Worm (Caenorhabditis elegans) whole organism, early embryonic: Measurements from ENCODE around the gene T23G7.3.

Experiments used
- B0310.2 ChIP-seq: sonication (generic microtip); optimal IDR thresholded peaks from 2 replicates; lab custom pipeline; 2016; ENCODE audit warnings: mild to moderate bottlenecking, missing genetic modification characterization, missing compliant biosample characterization
- F13C5.2 ChIP-seq: sonication (generic microtip); optimal IDR thresholded peaks from 2 replicates; lab custom pipeline; 2017; ENCODE audit warnings: mild to moderate bottlenecking, missing genetic modification characterization, inconsistent platforms, missing compliant biosample characterization
- aly-1 ChIP-seq: sonication (generic microtip); optimal IDR thresholded peaks from 2 replicates; lab custom pipeline; 2016; ENCODE audit warnings: missing genetic modification characterization, missing compliant biosample characterization
- ama-1 ChIP-seq: fragments of 150-350 bp; optimal IDR thresholded peaks from 2 replicates; lab custom pipeline; 2014
- ceh-13 ChIP-seq: fragments of 200-800 bp; sonication (Bioruptor generic); optimal IDR thresholded peaks from 2 replicates; lab custom pipeline; 2018; ENCODE audit warnings: mild to moderate bottlenecking, missing genetic modification characterization, missing compliant biosample characterization
- ceh-36 ChIP-seq: sonication (generic microtip); optimal IDR thresholded peaks from 2 replicates; lab custom pipeline; 2016; ENCODE audit warnings: missing genetic modification characterization, inconsistent platforms, missing compliant biosample characterization
- ets-7 ChIP-seq: sonication (generic microtip); optimal IDR thresholded peaks from 2 replicates; lab custom pipeline; 2016; ENCODE audit warnings: missing genotype, missing genetic modification characterization, missing compliant biosample characterization
- flt-1 ChIP-seq: fragments of 200-800 bp; sonication (Bioruptor generic); IDR thresholded peaks from 2 replicates; pipeline ENCODE4 v1.3.6; 2022; ENCODE audit warnings: missing genetic modification characterization, missing compliant biosample characterization
- hmbx-1 ChIP-seq: sonication (generic microtip); optimal IDR thresholded peaks from 2 replicates; lab custom pipeline; 2016; ENCODE audit warnings: mild to moderate bottlenecking, missing genetic modification characterization, missing compliant biosample characterization
- hmg-4 ChIP-seq: fragments of 200-800 bp; sonication (Bioruptor generic); optimal IDR thresholded peaks from 2 replicates; lab custom pipeline; 2018; ENCODE audit warnings: mild to moderate bottlenecking, missing genetic modification characterization, missing compliant biosample characterization
- hnd-1 ChIP-seq: sonication (generic microtip); optimal IDR thresholded peaks from 2 replicates; lab custom pipeline; 2016; ENCODE audit warnings: missing genetic modification characterization, missing compliant biosample characterization
- pes-1 ChIP-seq: fragments of 200-800 bp; sonication (Bioruptor generic); IDR thresholded peaks from 2 replicates; pipeline ENCODE4 v1.3.6; 2022; ENCODE audit warnings: missing genetic modification reagents, missing genetic modification characterization, missing compliant biosample characterization
- scrt-1 ChIP-seq: fragments of 200-800 bp; sonication (Bioruptor generic); IDR thresholded peaks from 2 replicates; pipeline ENCODE4 v1.3.6; 2022; ENCODE audit warnings: missing genetic modification characterization, missing compliant biosample characterization
- sea-1 ChIP-seq: fragments of 200-800 bp; sonication (Bioruptor generic); conservative IDR thresholded peaks from 2 replicates; pipeline ENCODE4 v1.3.6; 2022; ENCODE audit warnings: missing genetic modification characterization, missing compliant biosample characterization
- tbx-11 ChIP-seq: fragments of 200-800 bp; sonication (Bioruptor generic); IDR thresholded peaks from 2 replicates; pipeline ENCODE4 v1.3.6; 2022; ENCODE audit warnings: missing genetic modification characterization, missing compliant biosample characterization
- tbx-37 ChIP-seq: fragments of 200-800 bp; sonication (Bioruptor generic); conservative IDR thresholded peaks from 2 replicates; pipeline ENCODE4 v1.3.6; 2022; ENCODE audit warnings: missing genetic modification reagents, missing genetic modification characterization, missing compliant biosample characterization
- tra-4 ChIP-seq: sonication (generic microtip); optimal IDR thresholded peaks from 2 replicates; lab custom pipeline; 2017; ENCODE audit warnings: missing genetic modification characterization, missing compliant biosample characterization

T23G7.3 gene

ce11 chrII:9167730-9168129 is at the start of gene T23G7.3:
T23G7.3 (minus strand) TSS chrII:9167830.
- TF ChIP-seq hnd-1 (no peak), F13C5.2 (no peak), hmg-4 (GFP tag; lab: Kevin White, UChicago) (no peak), ceh-13 (no peak), scrt-1 (GFP tag; lab: Robert Waterston, UW) (no peak), ets-7 (tag; lab: Kevin White, UChicago) (no peak)

- no peak for TF ChIP-seq ceh-36
- TF ChIP-seq ets-7 (tag; lab: Kevin White, UChicago): no peak
- TF ChIP-seq F13C5.2: no peak
- no peak for TF ChIP-seq B0310.2 (tag; lab: Kevin White, UChicago)
- no peak for TF ChIP-seq tbx-11 (GFP tag; lab: Robert Waterston, UW)
- no peak for TF ChIP-seq hmbx-1 (tag; lab: Kevin White, UChicago)
- TF ChIP-seq pes-1 (GFP tag; lab: Robert Waterston, UW): no peak
- no peak for TF ChIP-seq aly-1 (tag; lab: Kevin White, UChicago)
- TF ChIP-seq tbx-37: no peak
- TF ChIP-seq scrt-1 (GFP tag; lab: Robert Waterston, UW): no peak
- no peak for TF ChIP-seq ceh-13
- TF ChIP-seq hmg-4 (GFP tag; lab: Kevin White, UChicago): no peak
These were observed 45.6 kb upstream of the T23G7.3 start, which contains the start of gene znfx-1 for ce11 chrII:9213055-9213708. znfx-1 (plus strand) TSS chrII:9213658.

ce11 chrII:9211684-9212083 is 44.1 kb upstream of the T23G7.3 start:
- TF ChIP-seq ceh-13 (no peak), tra-4 (no peak), hmbx-1 (tag; lab: Kevin White, UChicago) (no peak), ama-1 (lab: Kevin White, UChicago) (no peak), ceh-36 (no peak), scrt-1 (GFP tag; lab: Robert Waterston, UW) (no peak), F13C5.2 (no peak), sea-1 (GFP tag; lab: Robert Waterston, UW) (no peak), hnd-1 (no peak), aly-1 (tag; lab: Kevin White, UChicago) (no peak), flt-1 (GFP tag; lab: Robert Waterston, UW) (no peak)

- TF ChIP-seq pes-1 (GFP tag; lab: Robert Waterston, UW) (no peak), tra-4 (no peak), ama-1 (lab: Kevin White, UChicago) (no peak), tbx-11 (GFP tag; lab: Robert Waterston, UW) (no peak)
These were observed 42.4 kb upstream of the T23G7.3 start, which contains the start of gene ZK1067.4 for ce11 chrII:9210076-9210475. ZK1067.4 (plus strand) TSS chrII:9210376.

ce11 chrII:9197212-9197611 is 29.6 kb upstream of the T23G7.3 start, which contains the start of gene let-23:
let-23 (plus strand) TSS chrII:9197512.
- no peak for TF ChIP-seq ceh-13
- TF ChIP-seq aly-1 (tag; lab: Kevin White, UChicago): no peak
- TF ChIP-seq hmg-4 (GFP tag; lab: Kevin White, UChicago): no peak
- TF ChIP-seq hnd-1: no peak
- no peak for TF ChIP-seq tbx-37
- no peak for TF ChIP-seq hmbx-1 (tag; lab: Kevin White, UChicago)
- no peak for TF ChIP-seq tbx-11 (GFP tag; lab: Robert Waterston, UW)
- no peak for TF ChIP-seq ceh-36
- TF ChIP-seq flt-1 (GFP tag; lab: Robert Waterston, UW): no peak
- TF ChIP-seq ets-7 (tag; lab: Kevin White, UChicago): no peak
- TF ChIP-seq F13C5.2: no peak
- no peak for TF ChIP-seq sea-1 (GFP tag; lab: Robert Waterston, UW)
- TF ChIP-seq tra-4: no peak
- TF ChIP-seq ama-1 (lab: Kevin White, UChicago): no peak
- TF ChIP-seq pes-1 (GFP tag; lab: Robert Waterston, UW): no peak
- TF ChIP-seq scrt-1 (GFP tag; lab: Robert Waterston, UW): no peak

- TF ChIP-seq ceh-36 (no peak), tbx-11 (GFP tag; lab: Robert Waterston, UW) (no peak), F13C5.2 (no peak), flt-1 (GFP tag; lab: Robert Waterston, UW) (no peak), hmg-4 (GFP tag; lab: Kevin White, UChicago) (no peak), B0310.2 (tag; lab: Kevin White, UChicago) (no peak), tbx-37 (no peak), hmbx-1 (tag; lab: Kevin White, UChicago) (no peak), scrt-1 (GFP tag; lab: Robert Waterston, UW) (no peak), ceh-13 (no peak), ama-1 (lab: Kevin White, UChicago) (no peak), ets-7 (tag; lab: Kevin White, UChicago) (no peak), sea-1 (GFP tag; lab: Robert Waterston, UW) (no peak), hnd-1 (no peak)
These were observed 28.7 kb upstream of the T23G7.3 start for ce11 chrII:9196325-9196724.

- TF ChIP-seq tbx-11 (GFP tag; lab: Robert Waterston, UW): no peak
These were observed 26.6 kb upstream of the T23G7.3 start, which contains the start of gene twk-4 for ce11 chrII:9194195-9194594. twk-4 (minus strand) TSS chrII:9194295.

- TF ChIP-seq flt-1 (GFP tag; lab: Robert Waterston, UW) (no peak), tra-4 (no peak), hmg-4 (GFP tag; lab: Kevin White, UChicago) (no peak), F13C5.2 (no peak), ets-7 (tag; lab: Kevin White, UChicago) (no peak), aly-1 (tag; lab: Kevin White, UChicago) (no peak), B0310.2 (tag; lab: Kevin White, UChicago) (no peak), ceh-13 (no peak), ceh-36 (no peak), pes-1 (GFP tag; lab: Robert Waterston, UW) (no peak), tbx-11 (GFP tag; lab: Robert Waterston, UW) (no peak), tbx-37 (no peak), hmbx-1 (tag; lab: Kevin White, UChicago) (no peak), hnd-1 (no peak), ama-1 (lab: Kevin White, UChicago) (no peak), scrt-1 (GFP tag; lab: Robert Waterston, UW) (no peak)
These were observed 23.0 kb upstream of the T23G7.3 start for ce11 chrII:9190513-9191099.
